Fruit fly (Drosophila melanogaster): Measurements from ENCODE around the gene Anp.

dm6 chr3R:30197796-30198195 lies 12.0 kb upstream of the Anp start:
- TF ChIP-seq CG6854 (GFP tag; optimal IDR thresholded peaks at IDR 0.05): no peak
- no peak for TF ChIP-seq ATbp (GFP tag; optimal IDR thresholded peaks at IDR 0.05)
- TF ChIP-seq HLH3B (GFP tag; IDR thresholded peaks at IDR 0.05): no peak
- no peak for TF ChIP-seq CG12155 (GFP tag; optimal IDR thresholded peaks at IDR 0.05)
- TF ChIP-seq CG1602 (GFP tag; optimal IDR thresholded peaks at IDR 0.05): no peak
- no peak for TF ChIP-seq CG4360 (GFP tag; IDR thresholded peaks at IDR 0.05)
- TF ChIP-seq mam (GFP tag; optimal IDR thresholded peaks at IDR 0.05): no peak
- no peak for TF ChIP-seq unc-4 (GFP tag; IDR thresholded peaks at IDR 0.05; ENCODE audit: partially characterized antibody)
- TF ChIP-seq grn (GFP tag; optimal IDR thresholded peaks at IDR 0.05): no peak
- no peak for TF ChIP-seq CG18619 (GFP tag; optimal IDR thresholded peaks at IDR 0.05)
- TF ChIP-seq MTF-1 (GFP tag; optimal IDR thresholded peaks at IDR 0.05; ENCODE audit: borderline replicate concordance): no peak
- no peak for TF ChIP-seq dpn (GFP tag; optimal IDR thresholded peaks at IDR 0.05)
- TF ChIP-seq unpg (GFP tag; optimal IDR thresholded peaks at IDR 0.05): no peak
